Worm (Caenorhabditis elegans) whole organism, early embryonic: Measurements from ENCODE around the gene Y39G8B.1.

ENCODE experiments used
- aly-1 ChIP-seq: sonication (generic microtip); optimal IDR thresholded peaks from 2 replicates; lab custom pipeline; 2016; ENCODE audit warnings: missing genetic modification characterization, missing compliant biosample characterization
- ama-1 ChIP-seq: fragments of 150-350 bp; optimal IDR thresholded peaks from 2 replicates; lab custom pipeline; 2014

ce11 chrII:13991741-13992140, 18.1 kb upstream of the Y39G8B.1 start, which contains the start of gene Y39G8B.5:
- no peak for TF ChIP-seq ama-1 (lab: Kevin White, UChicago)
- TF ChIP-seq aly-1 (tag; lab: Kevin White, UChicago): no peak
